Fruit fly (Drosophila melanogaster) whole organism, embryonic: ENCODE measurements around the gene PolD3.

Experiments
- Asciz ChIP-seq: fragments of 200-800 bp; sonication (Bioruptor generic); optimal IDR thresholded peaks from 2 replicates; lab custom pipeline; 2017; ENCODE audit warnings: missing biosample characterization, mild to moderate bottlenecking, missing genetic modification characterization, missing genetic modification reagents
- Awh ChIP-seq: fragments of 200-800 bp; sonication (Bioruptor generic); IDR thresholded peaks from 2 replicates; pipeline ENCODE4, ENCODE4 v1.3.6; 2022; ENCODE audit warnings: missing biosample characterization, missing genetic modification characterization
- CG10209 ChIP-seq: fragments of 200-800 bp; sonication (Bioruptor generic); optimal IDR thresholded peaks from 3 replicates; lab custom pipeline; 2017; ENCODE audit warnings: missing biosample characterization, mild to moderate bottlenecking, missing genetic modification characterization, missing genetic modification reagents
- CG1024 ChIP-seq: fragments of 200-800 bp; sonication (Bioruptor generic); IDR thresholded peaks from 2 replicates; pipeline ENCODE4 v1.3.6; 2022; ENCODE audit warnings: missing biosample characterization, missing genetic modification characterization
- CG10462 ChIP-seq: fragments of 200-800 bp; sonication (Bioruptor generic); optimal IDR thresholded peaks from 2 replicates; lab custom pipeline; 2016; ENCODE audit warnings: missing biosample characterization, missing genetic modification characterization
- CG10654 ChIP-seq: fragments of 200-800 bp; sonication (Bioruptor generic); optimal IDR thresholded peaks from 2 replicates; lab custom pipeline; 2016; ENCODE audit warnings: missing biosample characterization, missing genetic modification characterization
- CG11560 ChIP-seq: fragments of 200-800 bp; sonication (Bioruptor generic); IDR thresholded peaks from 3 replicates; pipeline ENCODE4 v1.3.6; 2022; ENCODE audit warnings: missing biosample characterization, missing genetic modification characterization
- CG11696 ChIP-seq: fragments of 200-800 bp; sonication (Bioruptor generic); IDR thresholded peaks from 2 replicates; pipeline ENCODE4 v1.3.6; 2022; ENCODE audit warnings: missing biosample characterization, missing genetic modification characterization
- CG12391 ChIP-seq: fragments of 200-800 bp; sonication (Bioruptor generic); optimal IDR thresholded peaks from 3 replicates; lab custom pipeline; 2018; ENCODE audit warnings: missing biosample characterization, mild to moderate bottlenecking, missing genetic modification characterization, moderate library complexity
- CG13424 ChIP-seq: fragments of 200-800 bp; sonication (Bioruptor generic); optimal IDR thresholded peaks from 2 replicates; lab custom pipeline; 2019; ENCODE audit warnings: missing biosample characterization, mild to moderate bottlenecking, missing genetic modification characterization, moderate library complexity
- CG15601 ChIP-seq: fragments of 200-800 bp; sonication (Bioruptor generic); optimal IDR thresholded peaks from 3 replicates; lab custom pipeline; 2019; ENCODE audit warnings: missing biosample characterization, mild to moderate bottlenecking, missing genetic modification characterization, moderate library complexity
- CG17385 ChIP-seq: fragments of 200-800 bp; sonication (Bioruptor generic); optimal IDR thresholded peaks from 3 replicates; lab custom pipeline; 2018; ENCODE audit warnings: missing biosample characterization, mild to moderate bottlenecking, missing genetic modification characterization
- CG17912 ChIP-seq: fragments of 200-800 bp; sonication (Bioruptor generic); optimal IDR thresholded peaks from 2 replicates; lab custom pipeline; 2018; ENCODE audit warnings: missing biosample characterization, mild to moderate bottlenecking, missing genetic modification characterization
- CG3281 ChIP-seq: fragments of 200-800 bp; sonication (Bioruptor generic); optimal IDR thresholded peaks from 3 replicates; lab custom pipeline; 2017; ENCODE audit warnings: missing biosample characterization, mild to moderate bottlenecking, missing genetic modification characterization
- CG7357 ChIP-seq: fragments of 200-800 bp; sonication (Bioruptor generic); IDR thresholded peaks from 3 replicates; pipeline ENCODE4 v1.3.6; 2022; ENCODE audit warnings: missing biosample characterization, missing genetic modification characterization
- CG7928 ChIP-seq: fragments of 200-800 bp; sonication (Bioruptor generic); optimal IDR thresholded peaks from 2 replicates; lab custom pipeline; 2017; ENCODE audit warnings: missing biosample characterization, mild to moderate bottlenecking, missing genetic modification characterization
- CG8765 ChIP-seq: fragments of 200-800 bp; sonication (Bioruptor generic); IDR thresholded peaks from 2 replicates; pipeline ENCODE4 v1.3.6; 2022; ENCODE audit warnings: missing biosample characterization, missing genetic modification characterization
- CG9609 ChIP-seq: fragments of 200-800 bp; sonication (Bioruptor generic); optimal IDR thresholded peaks from 3 replicates; lab custom pipeline; 2016; ENCODE audit warnings: missing biosample characterization, missing genetic modification characterization
- D ChIP-seq, 2 experiments: fragments of 200-800 bp in 1 of 2; fragments of >200 bp in 1 of 2; sonication (Bioruptor generic) in 1 of 2; optimal IDR thresholded peaks; 2 replicates in 1 of 2; 3 replicates in 1 of 2; lab custom pipeline; 2017; ENCODE audit warnings: mild to moderate bottlenecking in 1 of 2, missing biosample characterization in 1 of 2, missing genetic modification characterization in 1 of 2, missing genetic modification reagents in 1 of 2
- Dfd ChIP-seq, 2 experiments: fragments of >200 bp; optimal IDR thresholded peaks; 2 replicates each; lab custom pipeline; 2017; ENCODE audit warnings: missing biosample characterization in 2 of 2, missing genetic modification characterization in 2 of 2
- Dp ChIP-seq: fragments of 200-800 bp; sonication (Bioruptor generic); optimal IDR thresholded peaks from 2 replicates; lab custom pipeline; 2018; ENCODE audit warnings: missing biosample characterization, mild to moderate bottlenecking, missing genetic modification characterization, moderate library complexity
- Drgx ChIP-seq: fragments of 200-800 bp; sonication (Bioruptor generic); IDR thresholded peaks from 2 replicates; pipeline ENCODE4 v1.3.6; 2022; ENCODE audit warnings: missing biosample characterization, missing genetic modification characterization
- Ets65A ChIP-seq: fragments of 200-800 bp; sonication (Bioruptor generic); peaks from one replicate; lab custom pipeline; 2016; ENCODE audit warnings: missing biosample characterization, missing genetic modification characterization
- Hr78 ChIP-seq, 2 experiments: fragments of 200-800 bp in 1 of 2; fragments of >200 bp in 1 of 2; sonication (Bioruptor generic) in 1 of 2; optimal IDR thresholded peaks; 2 replicates each; lab custom pipeline; 2017 to 2019; ENCODE audit warnings: missing biosample characterization in 2 of 2, missing genetic modification characterization in 2 of 2, mild to moderate bottlenecking in 1 of 2, moderate library complexity in 1 of 2
- Jarid2 ChIP-seq: fragments of 200-800 bp; sonication (Bioruptor generic); optimal IDR thresholded peaks from 3 replicates; lab custom pipeline; 2017; ENCODE audit warnings: mild to moderate bottlenecking, missing biosample characterization, missing genetic modification reagents, missing genetic modification characterization
- MBD-R2 ChIP-seq: fragments of 200-800 bp; sonication (Bioruptor generic); IDR thresholded peaks from 2 replicates; pipeline ENCODE4 v1.3.6; 2022; ENCODE audit warnings: missing biosample characterization, missing genetic modification characterization
- Optix ChIP-seq: fragments of 200-800 bp; sonication (Bioruptor generic); IDR thresholded peaks from 3 replicates; pipeline ENCODE4 v1.3.6; 2022; ENCODE audit warnings: missing biosample characterization, missing genetic modification characterization
- Vsx1 ChIP-seq: fragments of 200-800 bp; sonication (Bioruptor generic); optimal IDR thresholded peaks from 2 replicates; lab custom pipeline; 2017; ENCODE audit warnings: missing biosample characterization, mild to moderate bottlenecking, missing genetic modification characterization, missing genetic modification reagents
- abd-A ChIP-seq: fragments of 200-800 bp; sonication (Bioruptor generic); optimal IDR thresholded peaks from 3 replicates; lab custom pipeline; 2019; ENCODE audit warnings: missing biosample characterization, mild to moderate bottlenecking, missing genetic modification characterization, moderate library complexity
- caup ChIP-seq: fragments of 200-800 bp; sonication (Bioruptor generic); optimal IDR thresholded peaks from 3 replicates; lab custom pipeline; 2017; ENCODE audit warnings: missing biosample characterization, mild to moderate bottlenecking, missing genetic modification characterization, moderate library complexity; ENCODE audit not compliant: severe bottlenecking
- chn ChIP-seq: fragments of 200-800 bp; sonication (Bioruptor generic); optimal IDR thresholded peaks from 2 replicates; lab custom pipeline; 2016; ENCODE audit warnings: missing biosample characterization, missing genetic modification characterization
- disco-r ChIP-seq: fragments of 200-800 bp; sonication (Bioruptor generic); optimal IDR thresholded peaks from 2 replicates; lab custom pipeline; 2016; ENCODE audit warnings: missing biosample characterization, missing genetic modification characterization
- dysf ChIP-seq: fragments of 200-800 bp; sonication (Bioruptor generic); IDR thresholded peaks from 3 replicates; pipeline ENCODE4 v1.3.6; 2022; ENCODE audit warnings: missing biosample characterization, missing genetic modification characterization
- fd64A ChIP-seq: fragments of 200-800 bp; sonication (Bioruptor generic); optimal IDR thresholded peaks from 3 replicates; lab custom pipeline; 2018; ENCODE audit warnings: missing biosample characterization, mild to moderate bottlenecking, missing genetic modification characterization
- ftz-f1 ChIP-seq: fragments of 200-800 bp; sonication (Bioruptor generic); optimal IDR thresholded peaks from 2 replicates; lab custom pipeline; 2016; ENCODE audit warnings: missing biosample characterization, missing genetic modification characterization
- gt ChIP-seq: fragments of 200-800 bp; sonication (Bioruptor generic); IDR thresholded peaks from 2 replicates; pipeline ENCODE4 v1.3.6; 2022; ENCODE audit warnings: missing biosample characterization, missing genetic modification characterization
- h ChIP-seq: fragments of >200 bp; optimal IDR thresholded peaks from 2 replicates; lab custom pipeline; 2017
- ind ChIP-seq: fragments of 200-800 bp; sonication (Bioruptor generic); optimal IDR thresholded peaks from 3 replicates; lab custom pipeline; 2016; ENCODE audit warnings: missing biosample characterization, missing genetic modification characterization
- kni ChIP-seq: fragments of 200-800 bp; sonication (Bioruptor generic); optimal IDR thresholded peaks from 3 replicates; lab custom pipeline; 2017; ENCODE audit warnings: mild to moderate bottlenecking, missing biosample characterization, missing genetic modification reagents, missing genetic modification characterization
- lbe ChIP-seq: fragments of 200-800 bp; sonication (Bioruptor generic); optimal IDR thresholded peaks from 2 replicates; lab custom pipeline; 2016; ENCODE audit warnings: missing biosample characterization, mild to moderate bottlenecking, missing genetic modification characterization
- nmo ChIP-seq: fragments of 200-800 bp; sonication (Bioruptor generic); optimal IDR thresholded peaks from 2 replicates; lab custom pipeline; 2018; ENCODE audit warnings: missing biosample characterization, mild to moderate bottlenecking, missing genetic modification characterization, moderate library complexity
- nom ChIP-seq: fragments of 200-800 bp; sonication (Bioruptor generic); optimal IDR thresholded peaks from 2 replicates; lab custom pipeline; 2017; ENCODE audit warnings: missing biosample characterization, missing genetic modification characterization, mild to moderate bottlenecking, moderate library complexity, missing genetic modification reagents
- org-1 ChIP-seq: fragments of 200-800 bp; sonication (Bioruptor generic); optimal IDR thresholded peaks from 2 replicates; lab custom pipeline; 2017; ENCODE audit warnings: missing biosample characterization, missing genetic modification characterization
- pan ChIP-seq, 4 experiments: fragments of >200 bp in 3 of 4; fragments of 200-800 bp in 1 of 4; sonication (Bioruptor generic) in 1 of 4; optimal IDR thresholded peaks in 3 of 4; IDR thresholded peaks in 1 of 4; 2 replicates each; pipeline versions ENCODE4 v1.3.6 to Lab custom; 2017 to 2022; ENCODE audit warnings: missing biosample characterization in 2 of 4, missing genetic modification characterization in 2 of 4, mixed read lengths in 1 of 4
- ranshi ChIP-seq: fragments of 200-800 bp; sonication (Bioruptor generic); IDR thresholded peaks from 2 replicates; pipeline ENCODE4 v1.3.6; 2022; ENCODE audit warnings: missing biosample characterization, missing genetic modification characterization
- rib ChIP-seq: fragments of 200-800 bp; sonication (Bioruptor generic); IDR thresholded peaks from 2 replicates; pipeline ENCODE4 v1.3.6; 2022; ENCODE audit warnings: missing biosample characterization, missing genetic modification characterization
- sens ChIP-seq: fragments of 200-800 bp; sonication (Bioruptor generic); peaks from one replicate; lab custom pipeline; 2016; ENCODE audit warnings: missing biosample characterization, missing genetic modification characterization
- sim ChIP-seq: fragments of 200-800 bp; sonication (Bioruptor generic); IDR thresholded peaks from 2 replicates; pipeline ENCODE4 v1.3.6; 2022; ENCODE audit warnings: missing biosample characterization, missing genetic modification characterization
- so ChIP-seq: fragments of 200-800 bp; sonication (Bioruptor generic); IDR thresholded peaks from 3 replicates; pipeline ENCODE4 v1.3.6; 2022; ENCODE audit warnings: missing biosample characterization, missing genetic modification characterization
- tgo ChIP-seq: fragments of 200-800 bp; sonication (Bioruptor generic); IDR thresholded peaks from 3 replicates; pipeline ENCODE4 v1.3.6; 2022; ENCODE audit warnings: missing biosample characterization, missing genetic modification characterization
- twi ChIP-seq: fragments of 200-800 bp; optimal IDR thresholded peaks from 2 replicates; lab custom pipeline; 2019; ENCODE audit warnings: missing biosample characterization, mild to moderate bottlenecking, missing genetic modification characterization, moderate library complexity
- tx ChIP-seq: fragments of 200-800 bp; sonication (Bioruptor generic); optimal IDR thresholded peaks from 2 replicates; lab custom pipeline; 2016; ENCODE audit warnings: missing biosample characterization, missing genetic modification characterization

Gene PolD3

DNA sequence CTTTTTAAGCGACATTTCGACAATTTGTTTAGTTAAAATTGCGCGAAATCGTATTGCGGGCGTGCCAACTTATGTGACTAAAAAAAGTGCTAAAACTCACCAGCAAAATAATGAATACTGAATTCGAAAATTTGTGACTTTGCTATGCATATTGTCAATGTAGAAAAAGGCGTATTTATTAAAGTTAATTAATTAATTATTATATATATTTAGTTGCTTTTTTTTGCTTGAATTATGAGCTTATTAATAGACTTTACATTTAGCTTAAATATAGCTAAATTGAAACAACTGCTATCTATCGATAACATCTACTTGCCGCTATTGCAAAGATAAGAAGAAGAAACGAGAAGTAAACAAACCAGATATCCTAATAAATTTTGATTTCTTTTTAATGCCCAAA, at the start of gene PolD3, which contains the start of gene Uxt (continued):
- no peak for TF ChIP-seq CG10209 (GFP tag; lab: Kevin White, UChicago)
- TF ChIP-seq CG12391, result peak; percentile 7
- TF ChIP-seq Dp (GFP tag; lab: Kevin White, UChicago), result peak; percentile 66
- no peak for TF ChIP-seq Dfd (GFP tag; optimal IDR thresholded peaks at IDR 0.05; lab: Kevin White, UChicago)
- no peak for TF ChIP-seq ind (GFP tag; lab: Kevin White, UChicago)
- TF ChIP-seq fd64A (GFP tag; lab: Kevin White, UChicago), result no peak
- TF ChIP-seq sim (GFP tag; lab: Robert Waterston, UW), result no peak
- peak; percentile 94 for TF ChIP-seq CG17385 (GFP tag; lab: Kevin White, UChicago)
- no peak for TF ChIP-seq dysf (GFP tag; lab: Robert Waterston, UW)
- TF ChIP-seq CG11696, result no peak
- TF ChIP-seq D (optimal IDR thresholded peaks at IDR 0.05; lab: Kevin White, UChicago), result no peak
- no peak for TF ChIP-seq D (GFP tag; optimal IDR thresholded peaks at IDR 0.05; lab: Kevin White, UChicago)
- no peak for TF ChIP-seq CG13424 (tag; lab: Kevin White, UChicago)
- TF ChIP-seq gt (GFP tag; lab: Robert Waterston, UW), result no peak
- TF ChIP-seq nmo (GFP tag; lab: Kevin White, UChicago), result peak; percentile 57
- TF ChIP-seq CG9609 (GFP tag; lab: Kevin White, UChicago), result no peak
- TF ChIP-seq CG7928, result no peak
- no peak for TF ChIP-seq Vsx1 (GFP tag; lab: Kevin White, UChicago)
- TF ChIP-seq tgo (GFP tag; lab: Robert Waterston, UW), result no peak
- TF ChIP-seq org-1 (GFP tag; lab: Kevin White, UChicago), result no peak
- TF ChIP-seq Asciz (GFP tag; lab: Kevin White, UChicago), result no peak
- TF ChIP-seq h (lab: Kevin White, UChicago), result no peak
- no peak for TF ChIP-seq CG7357
- no peak for TF ChIP-seq ftz-f1
- no peak for TF ChIP-seq chn
- no peak for TF ChIP-seq CG10462 (GFP tag; lab: Kevin White, UChicago)
- no peak for TF ChIP-seq Optix (GFP tag; lab: Robert Waterston, UW)
- no peak for TF ChIP-seq CG1024 (GFP tag; lab: Robert Waterston, UW)
- no peak for TF ChIP-seq Jarid2 (GFP tag; lab: Kevin White, UChicago)
- no peak for TF ChIP-seq ranshi
- no peak for TF ChIP-seq kni (GFP tag; lab: Kevin White, UChicago)
- no peak for TF ChIP-seq rib (GFP tag; lab: Robert Waterston, UW)
- no peak for TF ChIP-seq CG8765
- no peak for TF ChIP-seq twi
- no peak for TF ChIP-seq Hr78 (GFP tag; optimal IDR thresholded peaks at IDR 0.05; lab: Kevin White, UChicago)
- TF ChIP-seq Awh (GFP tag; lab: Robert Waterston, UW), result no peak
- no peak for TF ChIP-seq CG10654 (GFP tag; lab: Kevin White, UChicago)
- no peak for TF ChIP-seq pan (optimal IDR thresholded peaks at IDR 0.05; lab: Kevin White, UChicago)
- no peak for TF ChIP-seq pan (GFP tag; optimal IDR thresholded peaks at IDR 0.05 in 1 of 2, IDR thresholded peaks at IDR 0.05 in 1 of 2)
- TF ChIP-seq CG15601, result no peak
- no peak for TF ChIP-seq so (GFP tag; lab: Robert Waterston, UW)

DNA sequence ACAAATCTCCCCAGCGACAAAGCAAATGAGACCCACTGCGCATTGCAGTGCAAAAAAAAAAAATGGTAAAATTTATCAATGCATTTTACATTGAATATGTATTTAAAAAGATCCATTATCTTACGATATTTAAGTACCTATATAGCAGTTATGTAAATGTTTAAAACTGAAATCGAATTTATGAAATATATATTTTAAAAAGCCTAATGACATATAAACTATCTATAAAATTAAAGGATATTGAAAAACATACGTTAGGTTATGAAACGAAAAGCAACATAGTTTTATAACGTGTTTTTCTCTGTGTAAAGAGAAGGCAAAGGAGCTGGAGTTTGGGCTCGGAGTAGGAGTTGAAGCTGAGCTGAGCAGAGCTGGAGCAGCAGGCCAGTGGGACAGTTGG, 48.3 kb upstream of the PolD3 start:
- TF ChIP-seq MBD-R2 (GFP tag; lab: Robert Waterston, UW), result no peak
- TF ChIP-seq caup (GFP tag; lab: Kevin White, UChicago), result no peak
- no peak for TF ChIP-seq CG3281
- TF ChIP-seq org-1 (GFP tag; lab: Kevin White, UChicago), result no peak
- TF ChIP-seq sens (GFP tag; lab: Kevin White, UChicago), result peak; percentile 45
- TF ChIP-seq Hr78 (GFP tag; optimal IDR thresholded peaks at IDR 0.05; lab: Kevin White, UChicago), result no peak
- TF ChIP-seq tx (GFP tag; lab: Kevin White, UChicago), result no peak
- TF ChIP-seq CG11560 (tag; lab: Robert Waterston, UW), result no peak
- no peak for TF ChIP-seq disco-r
- TF ChIP-seq lbe, result peak; percentile 3
- no peak for TF ChIP-seq abd-A
- peak; percentile 6 for TF ChIP-seq Ets65A
- TF ChIP-seq Drgx (GFP tag; lab: Robert Waterston, UW), result peak; percentile 32; the same call in 1 of the 2 replicates
- no peak for TF ChIP-seq CG17912
- TF ChIP-seq CG9609 (GFP tag; lab: Kevin White, UChicago), result no peak
- TF ChIP-seq nom, result no peak
- TF ChIP-seq kni (GFP tag; lab: Kevin White, UChicago), result no peak
- TF ChIP-seq, all 482 proteins: peak for 4
